Worm (Caenorhabditis elegans): ENCODE data around the gene fbxc-26.

fbxc-26 gene

ce11 chrII:1712938-1713337 is 18.5 kb upstream of the fbxc-26 start, which contains the start of gene btb-7:
btb-7 (plus strand) TSS chrII:1713238.
- TF ChIP-seq ZK546.5 (tag; optimal IDR thresholded peaks at IDR 0.05) (no peak), blmp-1 (tag; optimal IDR thresholded peaks at IDR 0.05; ENCODE audit: insufficient read depth) (no peak), ceh-82 (tag; optimal IDR thresholded peaks at IDR 0.05) (no peak), peb-1 (tag; optimal IDR thresholded peaks at IDR 0.05) (no peak), crh-2 (tag; optimal IDR thresholded peaks at IDR 0.05) (no peak), nhr-21 (tag; optimal IDR thresholded peaks at IDR 0.05) (no peak), nhr-11 (tag; optimal IDR thresholded peaks at IDR 0.05) (no peak), nhr-77 (tag; optimal IDR thresholded peaks at IDR 0.05) (no peak), mbf-1 (tag; optimal IDR thresholded peaks at IDR 0.05) (no peak), ztf-11 (tag; optimal IDR thresholded peaks at IDR 0.05) (no peak), nhr-6 (tag; optimal IDR thresholded peaks at IDR 0.05) (no peak), lin-11 (tag; optimal IDR thresholded peaks at IDR 0.05) (no peak), skn-1 (tag; optimal IDR thresholded peaks at IDR 0.05) (no peak), ztf-4 (tag; optimal IDR thresholded peaks at IDR 0.05) (no peak), nhr-25 (tag; optimal IDR thresholded peaks at IDR 0.05) (no peak)

- TF ChIP-seq skn-1 (tag; optimal IDR thresholded peaks at IDR 0.05), result no peak
- no peak for TF ChIP-seq dmd-4 (tag; optimal IDR thresholded peaks at IDR 0.05)
- no peak for TF ChIP-seq nhr-77 (tag; optimal IDR thresholded peaks at IDR 0.05)
- TF ChIP-seq nhr-21 (tag; optimal IDR thresholded peaks at IDR 0.05), result no peak
Observed at ce11 chrII:1709959-1710358, 15.5 kb upstream of the fbxc-26 start, which contains the start of gene fbxa-184. fbxa-184 (plus strand) TSS chrII:1710259.

- TF ChIP-seq lin-39 (tag; optimal IDR thresholded peaks at IDR 0.05), result no peak
- TF ChIP-seq mab-5 (tag; optimal IDR thresholded peaks at IDR 0.05), result no peak
- TF ChIP-seq ceh-82 (tag; optimal IDR thresholded peaks at IDR 0.05), result no peak
- no peak for TF ChIP-seq sma-3 (GFP tag; optimal IDR thresholded peaks at IDR 0.05)
- no peak for TF ChIP-seq alr-1 (tag; optimal IDR thresholded peaks at IDR 0.05)
- TF ChIP-seq crh-2 (tag; optimal IDR thresholded peaks at IDR 0.05), result no peak
- no peak for TF ChIP-seq lin-11 (tag; optimal IDR thresholded peaks at IDR 0.05)
- TF ChIP-seq lsy-2 (tag; optimal IDR thresholded peaks at IDR 0.05), result no peak
- no peak for TF ChIP-seq gmeb-1 (tag; optimal IDR thresholded peaks at IDR 0.05)
- TF ChIP-seq ceh-16 (tag; optimal IDR thresholded peaks at IDR 0.05), result no peak
- no peak for TF ChIP-seq nhr-23 (tag; optimal IDR thresholded peaks at IDR 0.05)
- no peak for TF ChIP-seq nhr-10 (tag; optimal IDR thresholded peaks at IDR 0.05)
- no peak for TF ChIP-seq sma-9 (GFP tag; optimal IDR thresholded peaks at IDR 0.05)
- no peak for TF ChIP-seq sma-9 (tag; optimal IDR thresholded peaks at IDR 0.05)
- no peak for TF ChIP-seq C34F6.9 (tag; optimal IDR thresholded peaks at IDR 0.05)
- TF ChIP-seq nhr-25 (tag; optimal IDR thresholded peaks at IDR 0.05), result no peak
- TF ChIP-seq aly-2 (tag; optimal IDR thresholded peaks at IDR 0.05), result no peak
Observed at ce11 chrII:1706385-1706784, 12.0 kb upstream of the fbxc-26 start, which contains the start of gene sdz-18. sdz-18 (minus strand) TSS chrII:1706485.

ce11 chrII:1703363-1703762 is 8.9 kb upstream of the fbxc-26 start, which contains the start of gene fbxb-47:
fbxb-47 (minus strand) TSS chrII:1703463.
- no peak for TF ChIP-seq crh-2 (tag; optimal IDR thresholded peaks at IDR 0.05)
- no peak for TF ChIP-seq skn-1 (tag; optimal IDR thresholded peaks at IDR 0.05)
- no peak for TF ChIP-seq lin-13 (GFP tag; optimal IDR thresholded peaks at IDR 0.05)
- no peak for TF ChIP-seq sma-9 (GFP tag; optimal IDR thresholded peaks at IDR 0.05)
- no peak for TF ChIP-seq sma-9 (tag; optimal IDR thresholded peaks at IDR 0.05)
- TF ChIP-seq sma-3 (GFP tag; optimal IDR thresholded peaks at IDR 0.05), result no peak
- TF ChIP-seq egl-27 (tag; optimal IDR thresholded peaks at IDR 0.05), result no peak
- no peak for TF ChIP-seq mdl-1 (tag; optimal IDR thresholded peaks at IDR 0.05)
- TF ChIP-seq nhr-12 (tag; optimal IDR thresholded peaks at IDR 0.05), result no peak
- no peak for TF ChIP-seq gmeb-1 (tag; optimal IDR thresholded peaks at IDR 0.05)
- TF ChIP-seq ztf-11 (tag; optimal IDR thresholded peaks at IDR 0.05), result no peak
- no peak for TF ChIP-seq nhr-237 (tag; optimal IDR thresholded peaks at IDR 0.05)
- no peak for TF ChIP-seq sem-4 (tag; optimal IDR thresholded peaks at IDR 0.05)
- no peak for TF ChIP-seq nhr-6 (tag; optimal IDR thresholded peaks at IDR 0.05)
- no peak for TF ChIP-seq aly-2 (tag; optimal IDR thresholded peaks at IDR 0.05)
- TF ChIP-seq Y55F3AM.14 (GFP tag; optimal IDR thresholded peaks at IDR 0.05), result no peak
- no peak for TF ChIP-seq zag-1 (tag; optimal IDR thresholded peaks at IDR 0.05)
